Fruit fly (Drosophila melanogaster) S2 (cell line): ENCODE data around the gene Rh5.

Experiments used
- CG8478 ChIP-seq: fragments of >200 bp; optimal IDR thresholded peaks from 2 replicates; lab custom pipeline; 2018
- CTCF ChIP-seq, 2 experiments: fragments of >200 bp; optimal IDR thresholded peaks; 2 replicates each; lab custom pipeline; 2018

DNA sequence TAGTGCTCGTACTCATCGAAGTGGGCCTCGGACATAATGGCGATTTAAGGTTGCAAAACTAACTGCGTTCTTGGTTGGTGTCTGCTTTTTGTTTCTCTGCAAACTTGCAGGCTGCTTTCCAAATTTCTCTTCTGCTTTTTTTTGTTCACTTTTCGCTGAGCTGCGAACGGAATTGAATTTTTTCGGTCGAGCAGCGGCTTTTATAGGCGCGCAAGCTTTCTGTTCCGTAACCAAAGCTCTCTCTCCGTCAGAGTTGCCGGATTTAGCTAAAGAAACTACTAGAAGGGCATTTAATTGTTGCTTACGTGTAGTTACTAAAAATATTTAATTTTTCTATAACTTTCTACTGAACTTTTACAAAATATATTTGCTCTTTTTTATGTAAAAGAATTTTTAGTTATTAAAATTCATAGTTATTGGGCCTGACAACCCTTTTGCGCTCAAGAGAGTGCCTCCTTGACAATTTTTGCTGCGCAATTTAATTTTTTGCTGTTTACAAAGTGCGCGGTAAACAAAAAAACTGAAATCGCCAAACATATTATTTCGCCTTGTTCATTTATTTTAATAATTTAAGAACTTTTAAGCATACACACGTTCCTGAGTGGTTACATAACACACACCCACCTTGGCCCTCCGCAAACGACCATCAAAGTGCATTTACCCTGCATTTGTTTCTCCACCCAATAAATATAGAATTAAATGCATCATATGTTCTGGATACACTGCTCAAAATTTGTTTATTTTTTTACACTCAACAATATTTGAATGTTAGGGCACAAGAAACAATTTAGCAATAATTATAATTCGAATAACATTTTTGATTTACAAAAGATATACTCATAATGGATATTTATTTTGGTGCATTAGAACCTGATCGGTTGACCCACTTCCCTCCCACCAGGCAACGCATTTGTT lies 38.2 kb downstream of the Rh5 start, which contains the start of gene CG6770:
- TF ChIP-seq CG8478 (lab: Kevin White, UChicago) (no peak), CTCF (optimal IDR thresholded peaks at IDR 0.05; lab: Kevin White, UChicago) (no peak)
